Fruit fly (Drosophila melanogaster) whole organism, pupa: ENCODE results near the gene CG10214.

Experiments used
- CG10348 ChIP-seq: fragments of 200-800 bp; sonication (Bioruptor generic); IDR thresholded peaks from 2 replicates; pipeline ENCODE4 v1.3.6; 2022; ENCODE audit warnings: missing biosample characterization, missing genetic modification characterization
- CG12605 ChIP-seq: fragments of 200-800 bp; sonication (Bioruptor generic); IDR thresholded peaks from 2 replicates; pipeline ENCODE4 v1.3.6; 2022; ENCODE audit warnings: missing biosample characterization, missing genetic modification characterization
- CG13204 ChIP-seq: fragments of 200-800 bp; sonication (Bioruptor generic); optimal IDR thresholded peaks from 2 replicates; lab custom pipeline; 2018; ENCODE audit warnings: missing biosample characterization, mild to moderate bottlenecking, missing genetic modification characterization, moderate library complexity
- CG14655 ChIP-seq: fragments of 200-800 bp; sonication (Bioruptor generic); optimal IDR thresholded peaks from 3 replicates; lab custom pipeline; 2017; ENCODE audit warnings: mild to moderate bottlenecking, missing biosample characterization, missing genetic modification reagents, missing genetic modification characterization
- CG15710 ChIP-seq: fragments of 200-800 bp; sonication (Bioruptor generic); optimal IDR thresholded peaks from 2 replicates; lab custom pipeline; 2018; ENCODE audit warnings: missing biosample characterization, mild to moderate bottlenecking, missing genetic modification characterization, moderate library complexity
- CG17806 ChIP-seq: fragments of 200-800 bp; sonication (Bioruptor generic); optimal IDR thresholded peaks from 2 replicates; lab custom pipeline; 2018; ENCODE audit warnings: missing biosample characterization, mild to moderate bottlenecking, missing genetic modification characterization, moderate library complexity
- CG32121 ChIP-seq: fragments of 200-800 bp; sonication (Bioruptor generic); IDR thresholded peaks from 2 replicates; pipeline ENCODE4 v1.3.6; 2022; ENCODE audit warnings: missing biosample characterization, missing genetic modification characterization
- CG34367 ChIP-seq: fragments of 200-800 bp; sonication (Bioruptor generic); optimal IDR thresholded peaks from 2 replicates; lab custom pipeline; 2018; ENCODE audit warnings: missing biosample characterization, mild to moderate bottlenecking, missing genetic modification characterization
- CG4496 ChIP-seq: fragments of 200-800 bp; sonication (Bioruptor generic); IDR thresholded peaks from 3 replicates; pipeline ENCODE4 v1.3.6; 2022; ENCODE audit warnings: missing biosample characterization, missing genetic modification characterization
- CG8159 ChIP-seq: fragments of 200-800 bp; sonication (Bioruptor generic); optimal IDR thresholded peaks from 3 replicates; lab custom pipeline; 2018; ENCODE audit warnings: missing biosample characterization, mild to moderate bottlenecking, missing genetic modification characterization, moderate library complexity
- CG8301 ChIP-seq: fragments of 200-800 bp; sonication (Bioruptor generic); optimal IDR thresholded peaks from 2 replicates; lab custom pipeline; 2018; ENCODE audit warnings: missing biosample characterization, mild to moderate bottlenecking, missing genetic modification characterization
- CG9948 ChIP-seq: fragments of 200-800 bp; sonication (Bioruptor generic); optimal IDR thresholded peaks from 2 replicates; lab custom pipeline; 2018; ENCODE audit warnings: missing biosample characterization, mild to moderate bottlenecking, missing genetic modification characterization, moderate library complexity
- D1 ChIP-seq: fragments of 200-800 bp; sonication (Bioruptor generic); optimal IDR thresholded peaks from 2 replicates; lab custom pipeline; 2018; ENCODE audit warnings: missing biosample characterization, mild to moderate bottlenecking, missing genetic modification characterization, moderate library complexity
- EcR ChIP-seq: fragments of 200-800 bp; sonication (Bioruptor generic); optimal IDR thresholded peaks from 3 replicates; lab custom pipeline; 2019; ENCODE audit warnings: missing biosample characterization, missing genetic modification characterization, mild to moderate bottlenecking, moderate library complexity, missing genetic modification reagents
- Ets98B ChIP-seq: fragments of 200-800 bp; sonication (Bioruptor generic); IDR thresholded peaks from 2 replicates; pipeline ENCODE4 v1.3.6; 2022; ENCODE audit warnings: missing biosample characterization, missing genetic modification characterization
- Pif1A ChIP-seq: fragments of 200-800 bp; sonication (Bioruptor generic); optimal IDR thresholded peaks from 3 replicates; lab custom pipeline; 2016; ENCODE audit warnings: missing biosample characterization, missing genetic modification characterization
- Pif1B ChIP-seq: fragments of 200-800 bp; sonication (Bioruptor generic); optimal IDR thresholded peaks from 3 replicates; lab custom pipeline; 2016; ENCODE audit warnings: missing biosample characterization, missing genetic modification characterization
- Snoo ChIP-seq: fragments of 200-800 bp; sonication (Bioruptor generic); optimal IDR thresholded peaks from 3 replicates; lab custom pipeline; 2017; ENCODE audit warnings: missing biosample characterization, mild to moderate bottlenecking, missing genetic modification characterization, inconsistent platforms
- fd96Ca ChIP-seq: fragments of 200-800 bp; sonication (Bioruptor generic); IDR thresholded peaks from 3 replicates; pipeline ENCODE4 v1.3.6; 2022; ENCODE audit warnings: missing biosample characterization, missing genetic modification characterization
- gl ChIP-seq: fragments of 200-800 bp; sonication (Bioruptor generic); optimal IDR thresholded peaks from 2 replicates; lab custom pipeline; 2018; ENCODE audit warnings: missing biosample characterization, mild to moderate bottlenecking, missing genetic modification characterization
- rn ChIP-seq: fragments of 200-800 bp; sonication (Bioruptor generic); IDR thresholded peaks from 2 replicates; pipeline ENCODE4 v1.3.6; 2022; ENCODE audit warnings: missing biosample characterization, missing genetic modification characterization

CG10214 gene

dm6 chr3R:23767417-23767853 lies at the start of gene CG10214, which contains the start of gene CG10375:
CG10214 (minus strand) TSS chr3R:23767488.
CG10375 (plus strand) TSS chr3R:23767712.
- TF ChIP-seq Pif1A (GFP tag; lab: Kevin White, UChicago): no peak
- TF ChIP-seq rn (GFP tag; lab: Robert Waterston, UW): no peak
- no peak for TF ChIP-seq CG14655 (GFP tag; lab: Kevin White, UChicago)
- TF ChIP-seq CG12605 (GFP tag; lab: Robert Waterston, UW): peak; percentile 34; the same call in 1 of the 2 replicates
- peak; percentile 62 for TF ChIP-seq CG8301 (tag; lab: Kevin White, UChicago)
- no peak for TF ChIP-seq CG10348 (GFP tag; lab: Robert Waterston, UW)
- peak; percentile 55 for TF ChIP-seq CG15710
- peak; percentile 29 for TF ChIP-seq CG9948 (tag; lab: Kevin White, UChicago)
- peak; percentile 48 for TF ChIP-seq Snoo
- TF ChIP-seq CG13204: no peak
- TF ChIP-seq EcR: no peak
- TF ChIP-seq CG34367 (tag; lab: Kevin White, UChicago): peak; percentile 14
- peak; percentile 51 for TF ChIP-seq CG17806 (tag; lab: Kevin White, UChicago)
- TF ChIP-seq D1 (tag; lab: Kevin White, UChicago): no peak
- peak; percentile 67; the same call in 1 of the 3 replicates for TF ChIP-seq fd96Ca
- peak; percentile 61 for TF ChIP-seq CG8159 (tag; lab: Kevin White, UChicago)
- TF ChIP-seq CG32121 (GFP tag; lab: Robert Waterston, UW): peak; percentile 65
- peak; percentile 26 for TF ChIP-seq gl (tag; lab: Kevin White, UChicago)
- peak; percentile 64 for TF ChIP-seq Ets98B (GFP tag; lab: Robert Waterston, UW)
- peak; percentile 75 for TF ChIP-seq CG4496 (GFP tag; lab: Robert Waterston, UW)
- TF ChIP-seq Pif1B (GFP tag; lab: Kevin White, UChicago): no peak

dm6 chr3R:23803668-23804067 lies 36.4 kb upstream of the CG10214 start, which contains the start of gene CG34355:
CG34355 (plus strand) TSS chr3R:23803859.
- peak; percentile 54; the same call in 2 of the 3 replicates for TF ChIP-seq CG4496 (GFP tag; lab: Robert Waterston, UW)
- no peak for TF ChIP-seq EcR
- TF ChIP-seq CG34367 (tag; lab: Kevin White, UChicago): peak; percentile 42

dm6 chr3R:23791491-23791890 lies 24.2 kb upstream of the CG10214 start:
- TF ChIP-seq CG17806 (tag; lab: Kevin White, UChicago) (peak; percentile 72), gl (tag; lab: Kevin White, UChicago) (no peak), Snoo (no peak), CG32121 (GFP tag; lab: Robert Waterston, UW) (peak; percentile 51; the same call in 1 of the 2 replicates), CG9948 (tag; lab: Kevin White, UChicago) (peak; percentile 51), CG8301 (tag; lab: Kevin White, UChicago) (no peak), D1 (tag; lab: Kevin White, UChicago) (no peak), CG12605 (GFP tag; lab: Robert Waterston, UW) (peak; percentile 43; the same call in 1 of the 2 replicates), CG4496 (GFP tag; lab: Robert Waterston, UW) (peak; percentile 40; the same call in 1 of the 3 replicates), CG15710 (peak; percentile 62)

- TF ChIP-seq CG32121 (GFP tag; lab: Robert Waterston, UW) (no peak), rn (GFP tag; lab: Robert Waterston, UW) (no peak), CG10348 (GFP tag; lab: Robert Waterston, UW) (no peak), Pif1A (GFP tag; lab: Kevin White, UChicago) (no peak), CG8301 (tag; lab: Kevin White, UChicago) (no peak), D1 (tag; lab: Kevin White, UChicago) (no peak), CG15710 (no peak)
- TF ChIP-seq, all 21 proteins: peak for 0
Observed at dm6 chr3R:23790483-23791175, 23.3 kb upstream of the CG10214 start.

dm6 chr3R:23789584-23789983 lies 22.3 kb upstream of the CG10214 start:
- TF ChIP-seq D1 (tag; lab: Kevin White, UChicago) (no peak), CG4496 (GFP tag; lab: Robert Waterston, UW) (no peak), gl (tag; lab: Kevin White, UChicago) (no peak), fd96Ca (no peak), CG14655 (GFP tag; lab: Kevin White, UChicago) (no peak), rn (GFP tag; lab: Robert Waterston, UW) (no peak), EcR (no peak), Ets98B (GFP tag; lab: Robert Waterston, UW) (no peak), CG15710 (no peak), CG34367 (tag; lab: Kevin White, UChicago) (no peak), CG12605 (GFP tag; lab: Robert Waterston, UW) (no peak)

dm6 chr3R:23788406-23789021 lies 21.2 kb upstream of the CG10214 start:
- peak; percentile 74 for TF ChIP-seq Pif1B (GFP tag; lab: Kevin White, UChicago)
- TF ChIP-seq EcR: peak; percentile 98
- peak; percentile 83 for TF ChIP-seq CG8159 (tag; lab: Kevin White, UChicago)
- peak; percentile 82 for TF ChIP-seq CG14655 (GFP tag; lab: Kevin White, UChicago)
- no peak for TF ChIP-seq CG10348 (GFP tag; lab: Robert Waterston, UW)
- TF ChIP-seq rn (GFP tag; lab: Robert Waterston, UW): no peak
- peak; percentile 37 for TF ChIP-seq gl (tag; lab: Kevin White, UChicago)
- TF ChIP-seq CG13204: peak; percentile 97
- peak; percentile 64; the same call in 2 of the 3 replicates for TF ChIP-seq fd96Ca
- peak; percentile 43 for TF ChIP-seq Ets98B (GFP tag; lab: Robert Waterston, UW)
- TF ChIP-seq D1 (tag; lab: Kevin White, UChicago): peak; percentile 50
- peak; percentile 79 for TF ChIP-seq CG17806 (tag; lab: Kevin White, UChicago)
- peak; percentile 77 for TF ChIP-seq CG15710
- peak; percentile 67 for TF ChIP-seq CG34367 (tag; lab: Kevin White, UChicago)
- peak; percentile 41; the same call in 2 of the 3 replicates for TF ChIP-seq CG4496 (GFP tag; lab: Robert Waterston, UW)
- TF ChIP-seq CG12605 (GFP tag; lab: Robert Waterston, UW): peak; percentile 48; the same call in 1 of the 2 replicates
- peak; percentile 80 for TF ChIP-seq CG9948 (tag; lab: Kevin White, UChicago)
- peak; percentile 62 for TF ChIP-seq CG32121 (GFP tag; lab: Robert Waterston, UW)
- TF ChIP-seq CG8301 (tag; lab: Kevin White, UChicago): peak; percentile 80
- TF ChIP-seq Snoo: peak; percentile 60
- peak; percentile 67 for TF ChIP-seq Pif1A (GFP tag; lab: Kevin White, UChicago)
